Fruit fly (Drosophila melanogaster): Measurements from ENCODE around the gene Cyp6v1.

- no peak for TF ChIP-seq Crg-1 (GFP tag; optimal IDR thresholded peaks at IDR 0.05)
- no peak for TF ChIP-seq Clk (GFP tag; optimal IDR thresholded peaks at IDR 0.05)
- TF ChIP-seq CG14711 (tag; optimal IDR thresholded peaks at IDR 0.05) = no peak
- no peak for TF ChIP-seq cic (GFP tag; optimal IDR thresholded peaks at IDR 0.05)
- no peak for TF ChIP-seq tj (GFP tag; optimal IDR thresholded peaks at IDR 0.05)
- no peak for TF ChIP-seq Mnt (GFP tag; optimal IDR thresholded peaks at IDR 0.05)
- TF ChIP-seq cnc (optimal IDR thresholded peaks at IDR 0.05) = no peak
- TF ChIP-seq CG7045 (GFP tag; optimal IDR thresholded peaks at IDR 0.05) = no peak
- no peak for TF ChIP-seq kay (GFP tag; ENCODE audit: borderline replicate concordance)
These were observed 52.8 kb downstream of the Cyp6v1 start for dm6 chrX:20709682-20710081.

Measured in whole organism, adult.